Worm (Caenorhabditis elegans) whole organism, midembryonic: ENCODE results near the gene daf-1.

ENCODE experiments used
- T22C8.4 ChIP-seq: fragments of 200-800 bp; sonication (Bioruptor generic); IDR thresholded peaks from 2 replicates; pipeline ENCODE4 v1.3.6; 2022; ENCODE audit warnings: missing genetic modification characterization, missing compliant biosample characterization
- cog-1 ChIP-seq: sonication (generic microtip); optimal IDR thresholded peaks from 2 replicates; lab custom pipeline; 2016; ENCODE audit warnings: missing genetic modification characterization, missing compliant biosample characterization
- flt-1 ChIP-seq: fragments of 200-800 bp; sonication (Bioruptor generic); IDR thresholded peaks from 2 replicates; pipeline ENCODE4 v1.3.6; 2022; ENCODE audit warnings: missing genetic modification characterization, missing compliant biosample characterization
- klf-2 ChIP-seq: fragments of 200-800 bp; sonication (Bioruptor generic); conservative IDR thresholded peaks from 2 replicates; pipeline ENCODE4 v1.3.6; 2022; ENCODE audit warnings: missing genetic modification reagents, missing genetic modification characterization, missing compliant biosample characterization
- med-1 ChIP-seq: sonication (generic microtip); optimal IDR thresholded peaks from 2 replicates; lab custom pipeline; 2017; ENCODE audit warnings: missing genetic modification characterization, mild to moderate bottlenecking, missing compliant biosample characterization, antibody characterized with exemption, missing genetic modification reagents; ENCODE audit not compliant: insufficient read depth
- ref-1 ChIP-seq: fragments of 200-800 bp; sonication (Bioruptor generic); conservative IDR thresholded peaks from 2 replicates; pipeline ENCODE4 v1.3.6; 2022; ENCODE audit warnings: missing genetic modification reagents, missing genetic modification characterization, missing compliant biosample characterization
- tab-1 ChIP-seq: fragments of 200-800 bp; sonication (Bioruptor generic); IDR thresholded peaks from 2 replicates; pipeline ENCODE4 v1.3.6; 2022; ENCODE audit warnings: missing genetic modification characterization, missing compliant biosample characterization
- ztf-23 ChIP-seq: fragments of 200-800 bp; sonication (Bioruptor generic); IDR thresholded peaks from 2 replicates; pipeline ENCODE4 v1.3.6; 2022; ENCODE audit warnings: missing genetic modification reagents, missing genetic modification characterization, missing compliant biosample characterization
- ztf-29 ChIP-seq: fragments of 200-800 bp; sonication (Bioruptor generic); IDR thresholded peaks from 2 replicates; pipeline ENCODE4 v1.3.6; 2022; ENCODE audit warnings: missing genetic modification reagents, missing genetic modification characterization, missing compliant biosample characterization

The daf-1 gene

DNA sequence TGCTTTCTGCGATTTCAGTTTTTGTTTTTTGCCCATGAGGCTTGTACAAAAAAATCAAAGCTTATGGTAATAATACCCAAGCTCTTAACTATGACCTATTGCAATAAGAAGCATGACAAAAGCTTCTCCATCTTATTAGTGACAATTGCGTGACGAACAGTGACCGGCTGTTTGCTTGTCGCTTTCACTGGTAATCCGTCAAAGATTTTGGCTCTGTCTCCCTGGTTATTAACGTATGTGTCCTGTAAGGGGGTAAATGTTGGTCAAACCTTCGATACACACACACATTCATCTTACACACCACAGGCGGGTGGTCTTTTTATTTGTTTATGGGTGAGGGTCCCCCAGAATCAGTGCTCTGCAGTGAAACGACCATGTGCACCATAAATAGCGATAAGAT, 41.9 kb downstream of the daf-1 start:
- TF ChIP-seq tab-1 (GFP tag; lab: Robert Waterston, UW) (no peak), klf-2 (no peak), ref-1 (no peak), med-1 (GFP tag; lab: Kevin White, UChicago) (no peak), cog-1 (tag; lab: Kevin White, UChicago) (no peak), flt-1 (GFP tag; lab: Robert Waterston, UW) (no peak), T22C8.4 (GFP tag; lab: Robert Waterston, UW) (no peak), ztf-23 (no peak), ztf-29 (GFP tag; lab: Robert Waterston, UW) (no peak)

DNA sequence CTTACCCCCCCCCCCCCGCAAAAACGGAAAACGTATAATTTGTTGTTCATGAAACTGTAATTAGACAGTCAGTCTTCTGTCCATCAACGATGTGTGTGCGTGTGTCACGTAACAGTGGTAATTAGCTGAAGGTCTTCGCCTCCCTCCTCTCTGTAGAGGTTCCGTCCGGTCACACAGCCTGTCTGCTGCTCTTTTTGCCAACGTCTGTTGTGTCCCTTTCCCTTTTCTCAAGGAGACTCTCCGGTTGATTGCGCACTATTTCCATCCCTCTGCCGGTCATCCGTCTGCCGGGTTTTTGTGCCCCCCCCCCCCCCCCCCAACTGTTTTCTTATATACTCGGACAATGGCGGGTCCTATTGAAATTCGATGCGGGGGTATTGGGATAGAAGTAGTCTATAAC, 43.5 kb downstream of the daf-1 start:
- TF ChIP-seq cog-1 (tag; lab: Kevin White, UChicago) (no peak), T22C8.4 (GFP tag; lab: Robert Waterston, UW) (no peak), klf-2 (no peak), ref-1 (no peak), tab-1 (GFP tag; lab: Robert Waterston, UW) (peak; percentile 69), ztf-29 (GFP tag; lab: Robert Waterston, UW) (no peak; the same call in 1 of the 2 replicates), ztf-23 (0 out of 2 replicates have a peak, but pooled peaks have one; percentile 31), med-1 (GFP tag; lab: Kevin White, UChicago) (no peak), flt-1 (GFP tag; lab: Robert Waterston, UW) (peak; percentile 40; the same call in 1 of the 2 replicates)

DNA sequence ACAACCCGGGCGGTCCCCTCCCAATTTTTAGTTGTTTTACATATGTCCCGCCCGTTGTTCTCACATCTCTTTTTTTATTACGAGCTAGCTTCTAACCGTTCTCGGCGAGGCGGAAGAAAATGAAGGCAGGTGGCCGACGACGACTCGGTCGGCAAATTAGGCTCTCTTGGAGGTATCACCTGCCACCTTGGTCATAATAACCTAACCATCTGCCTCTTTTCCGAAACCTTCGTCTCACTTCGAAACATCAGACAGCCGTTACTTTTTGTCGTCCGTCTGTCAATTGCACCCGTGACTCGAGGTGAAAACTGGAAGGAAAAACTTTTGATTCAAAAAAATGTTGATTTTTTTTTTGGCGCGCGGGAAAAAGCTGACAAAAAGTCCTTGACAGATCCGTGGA, 45.3 kb downstream of the daf-1 start:
- TF ChIP-seq med-1 (GFP tag; lab: Kevin White, UChicago) (no peak), ztf-29 (GFP tag; lab: Robert Waterston, UW) (no peak), T22C8.4 (GFP tag; lab: Robert Waterston, UW) (no peak)

DNA sequence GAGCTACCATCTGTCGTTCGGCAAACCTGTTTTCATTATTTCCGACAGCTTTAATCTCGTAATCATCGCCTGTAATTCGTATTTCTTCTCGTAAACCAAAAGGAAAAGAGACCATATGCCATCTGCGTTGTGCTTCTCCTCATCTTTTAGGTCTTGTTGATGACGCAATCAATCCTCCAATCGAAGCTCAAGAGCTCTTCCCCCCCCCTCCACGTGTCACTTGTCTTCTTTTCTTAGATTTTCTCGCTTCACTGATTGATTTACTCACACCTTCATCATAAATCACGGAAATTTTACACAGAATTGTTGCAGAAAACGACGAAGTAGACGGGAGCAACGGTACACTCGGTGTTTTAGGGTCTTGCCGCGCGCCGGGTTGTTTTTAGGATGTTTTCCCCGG, 46.5 kb downstream of the daf-1 start, which contains the start of gene tcl-2:
Gene tcl-2 (plus strand): TSS at position 388 of the 400 bp plus-strand sequence.
- TF ChIP-seq cog-1 (tag; lab: Kevin White, UChicago) (no peak), flt-1 (GFP tag; lab: Robert Waterston, UW) (peak; percentile 12; the same call in 1 of the 2 replicates)

DNA sequence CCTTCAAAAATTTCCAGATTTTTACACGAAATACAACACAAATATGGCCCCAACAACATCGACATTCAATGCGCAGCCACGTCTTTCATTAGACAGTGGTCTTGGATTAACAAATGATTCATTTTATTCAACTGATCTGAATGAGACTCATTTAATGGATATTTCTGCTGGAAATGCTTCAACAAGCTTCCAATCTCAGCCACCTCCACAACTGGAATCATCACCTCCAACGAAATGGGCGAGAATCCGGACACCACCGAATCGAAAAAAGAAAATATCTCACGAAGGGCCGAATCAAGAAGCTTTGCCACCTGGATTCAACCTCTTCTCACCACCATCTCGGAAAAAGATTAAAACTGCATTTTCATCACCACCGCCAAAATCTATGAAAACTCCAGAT, 47.5 kb downstream of the daf-1 start:
- TF ChIP-seq cog-1 (tag; lab: Kevin White, UChicago) (no peak), tab-1 (GFP tag; lab: Robert Waterston, UW) (no peak), T22C8.4 (GFP tag; lab: Robert Waterston, UW) (no peak), ztf-23 (no peak)

DNA sequence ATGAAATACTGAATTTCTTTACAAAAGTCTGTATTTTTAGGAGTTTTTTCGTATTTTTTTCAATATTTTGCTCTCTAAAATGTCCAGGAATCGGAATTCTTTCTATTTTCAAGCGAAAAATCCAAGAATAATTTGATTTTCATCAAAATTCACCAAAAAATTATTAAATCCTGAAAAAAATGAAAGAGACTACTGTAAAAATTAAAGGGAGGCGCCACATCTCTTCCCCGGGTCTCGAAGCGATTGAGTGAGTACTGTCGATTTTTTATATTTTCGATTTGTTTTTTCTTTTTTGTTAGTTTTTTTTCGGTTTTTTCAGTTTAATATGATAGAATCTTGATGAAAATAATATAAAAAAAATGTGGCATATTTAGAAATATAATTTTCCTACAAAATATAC, 51.3 kb downstream of the daf-1 start:
- no peak for TF ChIP-seq klf-2
- no peak for TF ChIP-seq ztf-23
- TF ChIP-seq ref-1, result no peak
- TF ChIP-seq flt-1 (GFP tag; lab: Robert Waterston, UW), result no peak
- no peak for TF ChIP-seq med-1 (GFP tag; lab: Kevin White, UChicago)
- TF ChIP-seq cog-1 (tag; lab: Kevin White, UChicago), result no peak
- TF ChIP-seq T22C8.4 (GFP tag; lab: Robert Waterston, UW), result no peak
- TF ChIP-seq ztf-29 (GFP tag; lab: Robert Waterston, UW), result no peak
- no peak for TF ChIP-seq tab-1 (GFP tag; lab: Robert Waterston, UW)

DNA sequence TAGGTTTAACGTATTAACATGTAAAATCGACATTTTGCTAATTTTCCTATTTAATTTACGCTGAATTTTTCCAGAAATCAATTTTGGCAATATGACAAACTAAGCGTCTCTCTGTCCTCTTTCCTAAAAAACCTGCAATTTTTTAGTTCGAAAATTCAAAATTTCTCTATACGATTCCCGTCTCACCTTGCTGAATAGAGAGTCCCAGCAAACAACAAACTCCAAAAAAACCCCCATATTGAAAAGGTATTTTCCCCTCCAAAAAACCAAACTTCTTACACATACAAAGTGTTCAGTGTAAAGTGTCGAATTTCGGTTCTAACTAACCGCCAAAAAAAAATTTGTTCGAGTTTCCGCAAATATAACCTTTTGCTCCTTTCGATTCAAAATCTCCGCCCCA, 52.0 kb downstream of the daf-1 start, which contains the start of gene pnc-1:
Gene pnc-1 (plus strand): TSS at position 301 of the 400 bp plus-strand sequence.
- no peak for TF ChIP-seq flt-1 (GFP tag; lab: Robert Waterston, UW)
- TF ChIP-seq cog-1 (tag; lab: Kevin White, UChicago), result no peak
- TF ChIP-seq ztf-29 (GFP tag; lab: Robert Waterston, UW), result no peak
- no peak for TF ChIP-seq klf-2
- no peak for TF ChIP-seq ref-1
- no peak for TF ChIP-seq med-1 (GFP tag; lab: Kevin White, UChicago)
- TF ChIP-seq ztf-23, result no peak

DNA sequence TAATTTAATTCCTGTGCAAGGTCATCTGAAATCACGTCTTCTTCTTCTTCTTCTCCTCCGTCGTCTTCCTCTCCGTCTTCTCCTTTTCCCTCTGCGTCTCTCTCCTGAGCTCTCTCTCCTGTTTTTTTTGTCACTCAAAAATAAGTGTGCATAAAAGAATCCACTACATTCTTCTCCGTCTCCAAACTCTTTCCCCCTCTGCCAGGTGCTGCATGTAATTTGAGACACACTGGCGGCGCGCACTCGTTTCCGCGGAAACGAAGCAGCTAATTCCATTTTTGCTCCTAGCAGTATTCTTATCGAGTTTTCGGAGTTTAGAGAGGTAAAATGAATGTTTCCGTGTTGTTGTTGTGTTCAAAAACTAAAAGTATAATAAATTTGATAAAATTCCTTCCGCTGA, 53.9 kb downstream of the daf-1 start:
- no peak for TF ChIP-seq cog-1 (tag; lab: Kevin White, UChicago)
- no peak for TF ChIP-seq med-1 (GFP tag; lab: Kevin White, UChicago)
- TF ChIP-seq ztf-23, result no peak
- no peak for TF ChIP-seq tab-1 (GFP tag; lab: Robert Waterston, UW)
- TF ChIP-seq ref-1, result no peak
- TF ChIP-seq ztf-29 (GFP tag; lab: Robert Waterston, UW), result no peak
- no peak for TF ChIP-seq klf-2
- no peak for TF ChIP-seq T22C8.4 (GFP tag; lab: Robert Waterston, UW)

DNA sequence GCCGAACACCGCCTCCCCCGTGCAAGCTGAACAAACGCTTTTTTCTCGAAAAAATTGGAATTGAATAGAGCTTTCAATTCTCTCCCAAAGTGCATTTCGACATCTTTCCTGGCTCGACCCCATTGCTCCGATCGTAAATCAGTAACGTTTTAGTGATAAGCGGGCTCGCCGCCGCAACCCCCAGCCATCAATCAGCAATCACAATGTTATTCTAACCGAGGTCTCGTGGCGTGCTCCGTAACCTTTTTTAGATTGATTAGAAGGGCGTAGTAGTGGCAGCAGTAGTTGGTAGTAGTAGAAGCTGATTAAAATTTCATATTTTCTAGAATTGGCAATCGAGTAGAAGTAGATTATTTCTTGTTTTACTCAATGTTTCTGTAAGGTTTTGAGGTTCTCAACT, 55.1 kb downstream of the daf-1 start:
- TF ChIP-seq ztf-29 (GFP tag; lab: Robert Waterston, UW) (no peak), klf-2 (no peak), ztf-23 (no peak), T22C8.4 (GFP tag; lab: Robert Waterston, UW) (no peak), cog-1 (tag; lab: Kevin White, UChicago) (no peak), med-1 (GFP tag; lab: Kevin White, UChicago) (no peak), ref-1 (no peak), tab-1 (GFP tag; lab: Robert Waterston, UW) (no peak), flt-1 (GFP tag; lab: Robert Waterston, UW) (no peak)
